Fruit fly (Drosophila melanogaster) whole organism, embryonic: ENCODE measurements around the gene P5cr-2.

Experiments
- CG10209 ChIP-seq: fragments of 200-800 bp; sonication (Bioruptor generic); optimal IDR thresholded peaks from 3 replicates; lab custom pipeline; 2017; ENCODE audit warnings: missing biosample characterization, mild to moderate bottlenecking, missing genetic modification characterization, missing genetic modification reagents
- CG12155 ChIP-seq: fragments of 200-800 bp; sonication (Bioruptor generic); optimal IDR thresholded peaks from 3 replicates; lab custom pipeline; 2016; ENCODE audit warnings: missing biosample characterization, missing genetic modification characterization
- CG12219 ChIP-seq: fragments of 200-800 bp; sonication (Bioruptor generic); optimal IDR thresholded peaks from 3 replicates; lab custom pipeline; 2018; ENCODE audit warnings: missing biosample characterization, mild to moderate bottlenecking, missing genetic modification characterization
- CG12299 ChIP-seq: fragments of 200-800 bp; sonication (Bioruptor generic); optimal IDR thresholded peaks from 2 replicates; lab custom pipeline; 2018; ENCODE audit warnings: missing biosample characterization, mild to moderate bottlenecking, missing genetic modification characterization
- CG1233 ChIP-seq: fragments of 200-800 bp; sonication (Bioruptor generic); optimal IDR thresholded peaks from 4 replicates; lab custom pipeline; 2018; ENCODE audit warnings: missing biosample characterization, mild to moderate bottlenecking, missing genetic modification characterization
- CG12942 ChIP-seq: fragments of 200-800 bp; sonication (Bioruptor generic); optimal IDR thresholded peaks from 3 replicates; lab custom pipeline; 2016; ENCODE audit warnings: missing biosample characterization, missing genetic modification characterization
- CG1529 ChIP-seq: fragments of 200-800 bp; sonication (Bioruptor generic); optimal IDR thresholded peaks from 3 replicates; lab custom pipeline; 2018; ENCODE audit warnings: missing biosample characterization, missing genetic modification characterization
- CG16815 ChIP-seq: fragments of 200-800 bp; sonication (Bioruptor generic); optimal IDR thresholded peaks from 3 replicates; lab custom pipeline; 2017; ENCODE audit warnings: missing biosample characterization, mild to moderate bottlenecking, missing genetic modification characterization
- CG17328 ChIP-seq: fragments of 200-800 bp; sonication (Bioruptor generic); IDR thresholded peaks from 2 replicates; pipeline ENCODE4 v1.3.6; 2022; ENCODE audit warnings: missing biosample characterization, missing genetic modification characterization
- CG17359 ChIP-seq: fragments of 200-800 bp; sonication (Bioruptor generic); optimal IDR thresholded peaks from 3 replicates; lab custom pipeline; 2018; ENCODE audit warnings: missing biosample characterization, mild to moderate bottlenecking, missing genetic modification characterization, moderate library complexity
- CG17361 ChIP-seq: fragments of 200-800 bp; sonication (Bioruptor generic); IDR thresholded peaks from 3 replicates; pipeline ENCODE4 v1.3.6; 2022; ENCODE audit warnings: missing biosample characterization, missing genetic modification characterization
- CG2678 ChIP-seq: fragments of 200-800 bp; sonication (Bioruptor generic); optimal IDR thresholded peaks from 3 replicates; lab custom pipeline; 2019; ENCODE audit warnings: missing biosample characterization, mild to moderate bottlenecking, missing genetic modification characterization, moderate library complexity
- CG30403 ChIP-seq: fragments of 200-800 bp; sonication (Bioruptor generic); optimal IDR thresholded peaks from 3 replicates; lab custom pipeline; 2016; ENCODE audit warnings: missing biosample characterization, missing genetic modification characterization
- CG31441 ChIP-seq: fragments of 200-800 bp; sonication (Bioruptor generic); IDR thresholded peaks from 2 replicates; pipeline ENCODE4 v1.3.6; 2022; ENCODE audit warnings: missing biosample characterization, missing genetic modification characterization
- CG32767 ChIP-seq: fragments of 200-800 bp; sonication (Bioruptor generic); IDR thresholded peaks from 2 replicates; pipeline ENCODE4 v1.3.6; 2022; ENCODE audit warnings: missing biosample characterization, missing genetic modification characterization
- CG32772 ChIP-seq: fragments of 200-800 bp; sonication (Bioruptor generic); IDR thresholded peaks from 2 replicates; pipeline ENCODE4 v1.3.6; 2022; ENCODE audit warnings: missing biosample characterization, missing genetic modification characterization
- CG33557 ChIP-seq: fragments of 200-800 bp; sonication (Bioruptor generic); optimal IDR thresholded peaks from 2 replicates; lab custom pipeline; 2019; ENCODE audit warnings: missing biosample characterization, mild to moderate bottlenecking, missing genetic modification characterization, moderate library complexity
- CG4730 ChIP-seq: fragments of 200-800 bp; sonication (Bioruptor generic); IDR thresholded peaks from 2 replicates; pipeline ENCODE4 v1.3.6; 2022; ENCODE audit warnings: missing biosample characterization, missing genetic modification characterization
- CG4820 ChIP-seq: fragments of 200-800 bp; sonication (Bioruptor generic); optimal IDR thresholded peaks from 3 replicates; lab custom pipeline; 2016; ENCODE audit warnings: missing biosample characterization, missing genetic modification characterization
- CG8281 ChIP-seq: fragments of 200-800 bp; sonication (Bioruptor generic); optimal IDR thresholded peaks from 2 replicates; lab custom pipeline; 2018; ENCODE audit warnings: missing biosample characterization, mild to moderate bottlenecking, missing genetic modification characterization, moderate library complexity
- CG8388 ChIP-seq: fragments of 200-800 bp; sonication (Bioruptor generic); optimal IDR thresholded peaks from 2 replicates; lab custom pipeline; 2019; ENCODE audit warnings: missing biosample characterization, mild to moderate bottlenecking, missing genetic modification characterization, moderate library complexity
- CG8924 ChIP-seq: fragments of 200-800 bp; optimal IDR thresholded peaks from 3 replicates; lab custom pipeline; 2019; ENCODE audit warnings: missing biosample characterization, mild to moderate bottlenecking, missing genetic modification characterization, moderate library complexity
- CG9437 ChIP-seq: fragments of 200-800 bp; sonication (Bioruptor generic); optimal IDR thresholded peaks from 2 replicates; lab custom pipeline; 2018; ENCODE audit warnings: missing biosample characterization, mild to moderate bottlenecking, missing genetic modification characterization
- CG9817 ChIP-seq: fragments of 200-800 bp; sonication (Bioruptor generic); optimal IDR thresholded peaks from 2 replicates; lab custom pipeline; 2018; ENCODE audit warnings: missing biosample characterization, mild to moderate bottlenecking, missing genetic modification characterization, moderate library complexity
- CoRest ChIP-seq: fragments of 200-800 bp; sonication (Bioruptor generic); optimal IDR thresholded peaks from 3 replicates; lab custom pipeline; 2018; ENCODE audit warnings: missing biosample characterization, mild to moderate bottlenecking, missing genetic modification characterization, moderate library complexity
- D ChIP-seq, 2 experiments: fragments of 200-800 bp in 1 of 2; fragments of >200 bp in 1 of 2; sonication (Bioruptor generic) in 1 of 2; optimal IDR thresholded peaks; 2 replicates in 1 of 2; 3 replicates in 1 of 2; lab custom pipeline; 2017; ENCODE audit warnings: mild to moderate bottlenecking in 1 of 2, missing biosample characterization in 1 of 2, missing genetic modification characterization in 1 of 2, missing genetic modification reagents in 1 of 2
- D19A ChIP-seq: fragments of 200-800 bp; optimal IDR thresholded peaks from 3 replicates; lab custom pipeline; 2019; ENCODE audit warnings: missing biosample characterization, mild to moderate bottlenecking, missing genetic modification characterization, moderate library complexity
- Hmx ChIP-seq: fragments of 200-800 bp; sonication (Bioruptor generic); optimal IDR thresholded peaks from 2 replicates; lab custom pipeline; 2016; ENCODE audit warnings: missing biosample characterization, missing genetic modification characterization
- Hr3 ChIP-seq: fragments of 200-800 bp; sonication (Bioruptor generic); optimal IDR thresholded peaks from 3 replicates; lab custom pipeline; 2016; ENCODE audit warnings: missing biosample characterization, missing genetic modification characterization
- Med ChIP-seq: fragments of 200-800 bp; sonication (Bioruptor generic); peaks from one replicate; lab custom pipeline; 2016; ENCODE audit warnings: missing biosample characterization, missing genetic modification characterization, mild to moderate bottlenecking, inconsistent platforms, moderate library complexity
- NC2α ChIP-seq: fragments of 200-800 bp; sonication (Bioruptor generic); optimal IDR thresholded peaks from 2 replicates; lab custom pipeline; 2016; ENCODE audit warnings: missing biosample characterization, missing genetic modification characterization
- Pdp1 ChIP-seq, 2 experiments: fragments of 200-800 bp; sonication (Bioruptor generic); optimal IDR thresholded peaks; 3 replicates each; lab custom pipeline; 2016; ENCODE audit warnings: missing biosample characterization in 2 of 2, missing genetic modification characterization in 2 of 2, mild to moderate bottlenecking in 1 of 2, moderate library complexity in 1 of 2
- Trl ChIP-seq, 3 experiments: fragments of >200 bp in 2 of 3; fragments of 200-800 bp in 1 of 3; sonication (Bioruptor generic) in 1 of 3; optimal IDR thresholded peaks; 2 replicates in 1 of 3; 3 replicates in 2 of 3; lab custom pipeline; 2016 to 2017; ENCODE audit warnings: missing biosample characterization in 1 of 3, missing genetic modification characterization in 1 of 3
- Xbp1 ChIP-seq: fragments of 200-800 bp; sonication (Bioruptor generic); optimal IDR thresholded peaks from 3 replicates; lab custom pipeline; 2016; ENCODE audit warnings: missing biosample characterization, mild to moderate bottlenecking, missing genetic modification characterization
- ci ChIP-seq: fragments of 200-800 bp; sonication (Bioruptor generic); IDR thresholded peaks from 3 replicates; pipeline ENCODE4 v1.3.6; 2022; ENCODE audit warnings: missing biosample characterization, missing genetic modification characterization
- dysf ChIP-seq: fragments of 200-800 bp; sonication (Bioruptor generic); IDR thresholded peaks from 3 replicates; pipeline ENCODE4 v1.3.6; 2022; ENCODE audit warnings: missing biosample characterization, missing genetic modification characterization
- esg ChIP-seq: fragments of 200-800 bp; sonication (Bioruptor generic); conservative IDR thresholded peaks from 2 replicates; pipeline ENCODE4 v1.3.6; 2022; ENCODE audit warnings: missing biosample characterization, missing genetic modification characterization
- onecut ChIP-seq: fragments of 200-800 bp; sonication (Bioruptor generic); IDR thresholded peaks from 2 replicates; pipeline ENCODE4 v1.3.6; 2022; ENCODE audit warnings: missing biosample characterization, missing genetic modification characterization
- phol ChIP-seq: fragments of 200-800 bp; sonication (Bioruptor generic); optimal IDR thresholded peaks from 3 replicates; lab custom pipeline; 2018; ENCODE audit warnings: missing biosample characterization, mild to moderate bottlenecking, missing genetic modification characterization, moderate library complexity
- prd ChIP-seq, 3 experiments: fragments of >200 bp in 2 of 3; fragments of 200-800 bp in 1 of 3; sonication (Bioruptor generic) in 1 of 3; optimal IDR thresholded peaks in 2 of 3; IDR thresholded peaks in 1 of 3; 2 replicates in 2 of 3; 3 replicates in 1 of 3; pipeline versions ENCODE4 v1.3.6 to Lab custom; 2017 to 2022; ENCODE audit warnings: missing biosample characterization in 1 of 3, missing genetic modification characterization in 1 of 3
- ssp ChIP-seq: fragments of 200-800 bp; sonication (Bioruptor generic); IDR thresholded peaks from 2 replicates; pipeline ENCODE4 v1.3.6; 2022; ENCODE audit warnings: missing biosample characterization, missing genetic modification characterization
- stwl ChIP-seq: fragments of 200-800 bp; sonication (Bioruptor generic); optimal IDR thresholded peaks from 3 replicates; lab custom pipeline; 2018; ENCODE audit warnings: missing biosample characterization, mild to moderate bottlenecking, missing genetic modification characterization, moderate library complexity
- sug ChIP-seq: fragments of 200-800 bp; optimal IDR thresholded peaks from 2 replicates; lab custom pipeline; 2019; ENCODE audit warnings: missing biosample characterization, mild to moderate bottlenecking, missing genetic modification characterization, moderate library complexity
- tin ChIP-seq: fragments of 200-800 bp; sonication (Bioruptor generic); optimal IDR thresholded peaks from 3 replicates; lab custom pipeline; 2016; ENCODE audit warnings: missing biosample characterization, missing genetic modification characterization
- ttk ChIP-seq: fragments of 200-800 bp; sonication (Bioruptor generic); IDR thresholded peaks from 2 replicates; pipeline ENCODE4 v2.1.2; 2022; ENCODE audit warnings: missing biosample characterization, missing genetic modification characterization
- unpg ChIP-seq: fragments of 200-800 bp; sonication (Bioruptor generic); optimal IDR thresholded peaks from 3 replicates; lab custom pipeline; 2018; ENCODE audit warnings: missing biosample characterization, mild to moderate bottlenecking, missing genetic modification characterization, moderate library complexity
- zen2 ChIP-seq: fragments of 200-800 bp; sonication (Bioruptor generic); IDR thresholded peaks from 3 replicates; pipeline ENCODE4 v1.3.6; 2022; ENCODE audit warnings: missing biosample characterization, missing genetic modification characterization; ENCODE audit not compliant: partially characterized antibody

P5cr-2 gene

DNA sequence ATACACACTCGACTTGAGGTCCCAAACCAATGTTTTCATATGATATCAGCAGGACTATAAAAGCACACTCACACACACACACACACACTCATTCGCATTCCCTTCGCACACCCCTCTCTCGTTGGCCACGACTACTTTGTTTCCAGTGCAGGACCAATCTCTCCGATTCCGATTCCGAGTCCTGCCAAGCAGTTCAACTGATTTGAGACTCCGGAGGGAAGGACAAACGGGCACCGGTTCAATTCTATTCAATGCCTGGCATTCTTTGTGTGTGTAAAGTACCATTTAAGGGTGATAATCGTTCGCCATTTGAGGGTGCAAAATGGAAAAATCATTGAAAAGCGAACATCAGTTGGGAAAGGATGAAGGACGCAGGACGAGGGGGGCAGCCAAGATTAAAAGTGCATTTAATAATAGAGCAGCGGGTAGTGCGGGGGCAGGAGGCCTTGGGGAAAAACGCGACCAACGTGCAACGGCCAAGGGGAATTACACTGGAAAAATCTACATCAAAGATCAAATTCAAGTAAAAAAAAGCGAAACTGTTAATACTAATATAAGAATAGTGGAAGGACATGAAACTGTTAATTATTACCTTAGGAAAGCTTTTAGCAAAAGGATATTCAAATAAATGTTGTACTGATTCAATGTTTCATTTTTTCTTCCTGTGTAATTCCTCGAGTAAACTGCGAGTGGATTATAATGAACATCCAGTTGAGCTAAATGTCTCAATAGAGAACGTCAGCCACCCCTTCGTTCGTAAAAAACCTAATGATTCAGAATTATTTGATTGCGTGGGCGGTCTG lies 49.2 kb downstream of the P5cr-2 start (continued):
- TF ChIP-seq prd (optimal IDR thresholded peaks at IDR 0.05; lab: Kevin White, UChicago) (no peak), prd (GFP tag; IDR thresholded peaks at IDR 0.05; lab: Robert Waterston, UW) (peak; percentile 66; the same call in 2 of the 3 replicates), CG12155 (GFP tag; lab: Kevin White, UChicago) (peak; percentile 15), CG4730 (GFP tag; lab: Robert Waterston, UW) (no peak), CG9817 (peak; percentile 0), Hr3 (GFP tag; lab: Kevin White, UChicago) (peak; percentile 44), NC2α (peak; percentile 4), CG16815 (GFP tag; lab: Kevin White, UChicago) (peak; percentile 28), dysf (GFP tag; lab: Robert Waterston, UW) (0 out of 3 replicates have a peak, but pooled peaks have one; percentile 16), CG12219 (GFP tag; lab: Kevin White, UChicago) (peak; percentile 22), CG32767 (GFP tag; lab: Robert Waterston, UW) (peak; percentile 21; the same call in 1 of the 2 replicates), CG2678 (peak; percentile 71), CG9437 (GFP tag; lab: Kevin White, UChicago) (peak; percentile 2), unpg (peak; percentile 64), CG8924 (tag; lab: Kevin White, UChicago) (peak; percentile 64), CG17328 (GFP tag; lab: Robert Waterston, UW) (peak; percentile 76), CG17359 (tag; lab: Kevin White, UChicago) (peak; percentile 61), CG17361 (GFP tag; lab: Robert Waterston, UW) (peak; percentile 69), stwl (tag; lab: Kevin White, UChicago) (no peak), CG30403 (GFP tag; lab: Kevin White, UChicago) (peak; percentile 46), tin (GFP tag; lab: Kevin White, UChicago) (peak; percentile 27), ssp (peak; percentile 37; the same call in 1 of the 2 replicates), ttk (peak; percentile 28), CG4820 (GFP tag; lab: Kevin White, UChicago) (peak; percentile 50), CG8388 (peak; percentile 71), onecut (GFP tag; lab: Robert Waterston, UW) (peak; percentile 46; the same call in 1 of the 2 replicates), CoRest (tag; lab: Kevin White, UChicago) (peak; percentile 51), sug (tag; lab: Kevin White, UChicago) (no peak), Hmx (GFP tag; lab: Kevin White, UChicago) (no peak), zen2 (GFP tag; lab: Robert Waterston, UW) (no peak), Pdp1 (GFP tag; optimal IDR thresholded peaks at IDR 0.05; lab: Kevin White, UChicago) (no peak), CG10209 (GFP tag; lab: Kevin White, UChicago) (peak; percentile 37), Xbp1 (GFP tag; lab: Kevin White, UChicago) (peak; percentile 27), CG32772 (GFP tag; lab: Robert Waterston, UW) (peak; percentile 47), CG31441 (GFP tag; lab: Robert Waterston, UW) (peak; percentile 67), CG8281 (tag; lab: Kevin White, UChicago) (no peak), D19A (tag; lab: Kevin White, UChicago) (peak; percentile 59), phol (tag; lab: Kevin White, UChicago) (peak; percentile 72), ci (peak; percentile 71; the same call in 2 of the 3 replicates), esg (0 out of 2 replicates have a peak, but pooled peaks have one; percentile 23), CG1233 (GFP tag; lab: Kevin White, UChicago) (peak; percentile 17), D (optimal IDR thresholded peaks at IDR 0.05; lab: Kevin White, UChicago) (peak; percentile 1), D (GFP tag; optimal IDR thresholded peaks at IDR 0.05; lab: Kevin White, UChicago) (peak; percentile 59), Trl (optimal IDR thresholded peaks at IDR 0.05; lab: Kevin White, UChicago) (no peak), Trl (GFP tag; optimal IDR thresholded peaks at IDR 0.05; lab: Kevin White, UChicago) (peak; percentile 4), CG12299 (tag; lab: Kevin White, UChicago) (peak; percentile 4), CG1529 (GFP tag; lab: Kevin White, UChicago) (peak; percentile 22), CG12942 (GFP tag; lab: Kevin White, UChicago) (peak; percentile 28), CG33557 (peak; percentile 67), Med (GFP tag; lab: Kevin White, UChicago) (no peak)
